Fruit fly (Drosophila melanogaster) whole organism, embryonic: Measurements from ENCODE around the gene CG12728.
A peak's percentile ranks its signal among the peaks of the same experiment; 100 is the strongest.

Experiments
- Bgb ChIP-seq: fragments of 200-800 bp; sonication (Bioruptor generic); IDR thresholded peaks from 2 replicates; pipeline ENCODE4 v1.3.6; 2022; ENCODE audit warnings: missing biosample characterization, missing genetic modification characterization; ENCODE audit not compliant: partially characterized antibody
- CG10321 ChIP-seq: fragments of 200-800 bp; sonication (Bioruptor generic); IDR thresholded peaks from 2 replicates; pipeline ENCODE4 v1.3.6; 2022; ENCODE audit warnings: missing biosample characterization, missing genetic modification characterization
- CG10431 ChIP-seq: fragments of 200-800 bp; sonication (Bioruptor generic); optimal IDR thresholded peaks from 3 replicates; lab custom pipeline; 2018; ENCODE audit warnings: missing biosample characterization, mild to moderate bottlenecking, missing genetic modification characterization
- CG10654 ChIP-seq: fragments of 200-800 bp; sonication (Bioruptor generic); optimal IDR thresholded peaks from 2 replicates; lab custom pipeline; 2016; ENCODE audit warnings: missing biosample characterization, missing genetic modification characterization
- CG11247 ChIP-seq: fragments of 200-800 bp; sonication (Bioruptor generic); IDR thresholded peaks from 2 replicates; pipeline ENCODE4 v1.3.6; 2022; ENCODE audit warnings: missing biosample characterization, missing genetic modification characterization
- CG11560 ChIP-seq: fragments of 200-800 bp; sonication (Bioruptor generic); IDR thresholded peaks from 3 replicates; pipeline ENCODE4 v1.3.6; 2022; ENCODE audit warnings: missing biosample characterization, missing genetic modification characterization
- CG12155 ChIP-seq: fragments of 200-800 bp; sonication (Bioruptor generic); optimal IDR thresholded peaks from 3 replicates; lab custom pipeline; 2016; ENCODE audit warnings: missing biosample characterization, missing genetic modification characterization
- CG12299 ChIP-seq: fragments of 200-800 bp; sonication (Bioruptor generic); optimal IDR thresholded peaks from 2 replicates; lab custom pipeline; 2018; ENCODE audit warnings: missing biosample characterization, mild to moderate bottlenecking, missing genetic modification characterization
- CG12744 ChIP-seq: fragments of 200-800 bp; sonication (Bioruptor generic); optimal IDR thresholded peaks from 2 replicates; lab custom pipeline; 2016; ENCODE audit warnings: missing biosample characterization, missing genetic modification characterization
- CG14667 ChIP-seq: fragments of 200-800 bp; sonication (Bioruptor generic); IDR thresholded peaks from 2 replicates; pipeline ENCODE4 v1.3.6; 2022; ENCODE audit warnings: missing biosample characterization, missing genetic modification characterization
- CG15479 ChIP-seq: fragments of 200-800 bp; sonication (Bioruptor generic); optimal IDR thresholded peaks from 3 replicates; lab custom pipeline; 2019; ENCODE audit warnings: missing biosample characterization, mild to moderate bottlenecking, missing genetic modification characterization, moderate library complexity
- CG18764 ChIP-seq: fragments of 200-800 bp; sonication (Bioruptor generic); optimal IDR thresholded peaks from 3 replicates; lab custom pipeline; 2016; ENCODE audit warnings: missing biosample characterization, missing genetic modification characterization
- CG3281 ChIP-seq: fragments of 200-800 bp; sonication (Bioruptor generic); optimal IDR thresholded peaks from 3 replicates; lab custom pipeline; 2017; ENCODE audit warnings: missing biosample characterization, mild to moderate bottlenecking, missing genetic modification characterization
- CG4328 ChIP-seq: fragments of 200-800 bp; sonication (Bioruptor generic); optimal IDR thresholded peaks from 3 replicates; lab custom pipeline; 2017; ENCODE audit warnings: missing biosample characterization, missing genetic modification reagents, missing genetic modification characterization
- CG7271 ChIP-seq: fragments of 200-800 bp; sonication (Bioruptor generic); optimal IDR thresholded peaks from 2 replicates; lab custom pipeline; 2018; ENCODE audit warnings: missing biosample characterization, mild to moderate bottlenecking, missing genetic modification characterization, moderate library complexity
- CG7556 ChIP-seq: fragments of 200-800 bp; sonication (Bioruptor generic); optimal IDR thresholded peaks from 2 replicates; lab custom pipeline; 2017; ENCODE audit warnings: missing biosample characterization, mild to moderate bottlenecking, missing genetic modification characterization
- CG7987 ChIP-seq: fragments of 200-800 bp; sonication (Bioruptor generic); optimal IDR thresholded peaks from 2 replicates; lab custom pipeline; 2018; ENCODE audit warnings: missing biosample characterization, mild to moderate bottlenecking, missing genetic modification characterization, moderate library complexity
- CTCF ChIP-seq: fragments of 200-800 bp; sonication (Bioruptor generic); optimal IDR thresholded peaks from 2 replicates; lab custom pipeline; 2017; ENCODE audit warnings: missing biosample characterization, mild to moderate bottlenecking, missing genetic modification characterization, moderate library complexity
- Gsc ChIP-seq: fragments of 200-800 bp; sonication (Bioruptor generic); IDR thresholded peaks from 2 replicates; pipeline ENCODE4 v1.3.6; 2022; ENCODE audit warnings: missing biosample characterization, missing genetic modification characterization
- H15 ChIP-seq: fragments of 200-800 bp; sonication (Bioruptor generic); IDR thresholded peaks from 3 replicates; pipeline ENCODE4 v1.3.6; 2022; ENCODE audit warnings: missing biosample characterization, missing genetic modification characterization
- HLHmδ ChIP-seq: fragments of 200-800 bp; sonication (Bioruptor generic); optimal IDR thresholded peaks from 2 replicates; lab custom pipeline; 2018; ENCODE audit warnings: missing biosample characterization, mild to moderate bottlenecking, missing genetic modification characterization, moderate library complexity
- Hmr ChIP-seq: fragments of 200-800 bp; sonication (Bioruptor generic); optimal IDR thresholded peaks from 3 replicates; lab custom pipeline; 2017; ENCODE audit warnings: mild to moderate bottlenecking, missing biosample characterization, missing genetic modification reagents, missing genetic modification characterization
- Hr78 ChIP-seq, 2 experiments: fragments of 200-800 bp in 1 of 2; fragments of >200 bp in 1 of 2; sonication (Bioruptor generic) in 1 of 2; optimal IDR thresholded peaks; 2 replicates each; lab custom pipeline; 2017 to 2019; ENCODE audit warnings: missing biosample characterization in 2 of 2, missing genetic modification characterization in 2 of 2, mild to moderate bottlenecking in 1 of 2, moderate library complexity in 1 of 2
- Hsf ChIP-seq: fragments of 200-800 bp; sonication (Bioruptor generic); optimal IDR thresholded peaks from 3 replicates; lab custom pipeline; 2016; ENCODE audit warnings: missing biosample characterization, missing genetic modification characterization
- Lim3 ChIP-seq: fragments of 200-800 bp; sonication (Bioruptor generic); IDR thresholded peaks from 2 replicates; pipeline ENCODE4 v1.3.6; 2022; ENCODE audit warnings: missing biosample characterization, missing genetic modification characterization
- Mad ChIP-seq: fragments of 200-800 bp; sonication (Bioruptor generic); optimal IDR thresholded peaks from 2 replicates; lab custom pipeline; 2016; ENCODE audit warnings: missing biosample characterization, missing genetic modification characterization
- Oaz ChIP-seq: fragments of 200-800 bp; sonication (Bioruptor generic); IDR thresholded peaks from 2 replicates; pipeline ENCODE4 v1.3.6; 2022; ENCODE audit warnings: missing biosample characterization, missing genetic modification characterization
- Sox102F ChIP-seq: fragments of 200-800 bp; sonication (Bioruptor generic); optimal IDR thresholded peaks from 2 replicates; lab custom pipeline; 2018; ENCODE audit warnings: missing biosample characterization, mild to moderate bottlenecking, missing genetic modification characterization, moderate library complexity
- Tbp ChIP-seq: fragments of >200 bp; optimal IDR thresholded peaks from 2 replicates; lab custom pipeline; 2018; ENCODE audit warnings: missing biosample characterization, missing genetic modification characterization
- Trl ChIP-seq, 3 experiments: fragments of >200 bp in 2 of 3; fragments of 200-800 bp in 1 of 3; sonication (Bioruptor generic) in 1 of 3; optimal IDR thresholded peaks; 2 replicates in 1 of 3; 3 replicates in 2 of 3; lab custom pipeline; 2016 to 2017; ENCODE audit warnings: missing biosample characterization in 1 of 3, missing genetic modification characterization in 1 of 3
- ap ChIP-seq: fragments of 200-800 bp; sonication (Bioruptor generic); IDR thresholded peaks from 2 replicates; pipeline ENCODE4 v1.3.6; 2022; ENCODE audit warnings: missing biosample characterization, missing genetic modification characterization
- bcd ChIP-seq: fragments of 200-800 bp; sonication (Bioruptor generic); optimal IDR thresholded peaks from 2 replicates; lab custom pipeline; 2017; ENCODE audit warnings: missing biosample characterization, mild to moderate bottlenecking, missing genetic modification characterization
- bowl ChIP-seq: fragments of 200-800 bp; sonication (Bioruptor generic); IDR thresholded peaks from 2 replicates; pipeline ENCODE4 v1.3.6; 2022; ENCODE audit warnings: missing biosample characterization, missing genetic modification characterization
- bsh ChIP-seq, 2 experiments: fragments of 200-800 bp; sonication (Bioruptor generic); optimal IDR thresholded peaks; 2 replicates each; lab custom pipeline; 2017 to 2018; ENCODE audit warnings: mild to moderate bottlenecking in 2 of 2, missing biosample characterization in 2 of 2, missing genetic modification characterization in 2 of 2, moderate library complexity in 1 of 2
- cg ChIP-seq: fragments of 200-800 bp; sonication (Bioruptor generic); optimal IDR thresholded peaks from 3 replicates; lab custom pipeline; 2019; ENCODE audit warnings: missing biosample characterization, mild to moderate bottlenecking, missing genetic modification characterization, moderate library complexity
- ftz-f1 ChIP-seq: fragments of 200-800 bp; sonication (Bioruptor generic); optimal IDR thresholded peaks from 2 replicates; lab custom pipeline; 2016; ENCODE audit warnings: missing biosample characterization, missing genetic modification characterization
- gsb-n ChIP-seq: fragments of 200-800 bp; sonication (Bioruptor generic); optimal IDR thresholded peaks from 3 replicates; lab custom pipeline; 2018; ENCODE audit warnings: missing biosample characterization, mild to moderate bottlenecking, missing genetic modification characterization
- ken ChIP-seq: fragments of 200-800 bp; sonication (Bioruptor generic); IDR thresholded peaks from 3 replicates; pipeline ENCODE4 v1.3.6; 2022; ENCODE audit warnings: missing biosample characterization, missing genetic modification characterization
- nerfin-2 ChIP-seq: fragments of 200-800 bp; sonication (Bioruptor generic); IDR thresholded peaks from 2 replicates; pipeline ENCODE4 v1.3.6; 2022; ENCODE audit warnings: missing biosample characterization, missing genetic modification characterization; ENCODE audit not compliant: partially characterized antibody
- odd ChIP-seq: fragments of 200-800 bp; sonication (Bioruptor generic); optimal IDR thresholded peaks from 2 replicates; lab custom pipeline; 2017; ENCODE audit warnings: missing biosample characterization, mild to moderate bottlenecking, missing genetic modification characterization
- pfk ChIP-seq: fragments of 200-800 bp; sonication (Bioruptor generic); optimal IDR thresholded peaks from 2 replicates; lab custom pipeline; 2018; ENCODE audit warnings: missing biosample characterization, mild to moderate bottlenecking, missing genetic modification characterization, moderate library complexity
- repo ChIP-seq: fragments of 200-800 bp; sonication (Bioruptor generic); optimal IDR thresholded peaks from 2 replicates; lab custom pipeline; 2016; ENCODE audit warnings: missing biosample characterization, missing genetic modification characterization
- run ChIP-seq: fragments of 200-800 bp; sonication (Bioruptor generic); optimal IDR thresholded peaks from 3 replicates; lab custom pipeline; 2018; ENCODE audit warnings: missing biosample characterization, mild to moderate bottlenecking, missing genetic modification characterization
- schlank ChIP-seq: fragments of 200-800 bp; sonication (Bioruptor generic); optimal IDR thresholded peaks from 2 replicates; lab custom pipeline; 2018; ENCODE audit warnings: missing biosample characterization, mild to moderate bottlenecking, missing genetic modification characterization
- sens-2 ChIP-seq: fragments of 200-800 bp; sonication (Bioruptor generic); IDR thresholded peaks from 2 replicates; pipeline ENCODE4 v1.3.6; 2022; ENCODE audit warnings: missing biosample characterization, missing genetic modification characterization
- stwl ChIP-seq: fragments of 200-800 bp; sonication (Bioruptor generic); optimal IDR thresholded peaks from 3 replicates; lab custom pipeline; 2018; ENCODE audit warnings: missing biosample characterization, mild to moderate bottlenecking, missing genetic modification characterization, moderate library complexity
- toy ChIP-seq: fragments of 200-800 bp; sonication (Bioruptor generic); IDR thresholded peaks from 2 replicates; pipeline ENCODE4 v1.3.6; 2022; ENCODE audit warnings: missing biosample characterization, missing genetic modification characterization
- tx ChIP-seq: fragments of 200-800 bp; sonication (Bioruptor generic); optimal IDR thresholded peaks from 2 replicates; lab custom pipeline; 2016; ENCODE audit warnings: missing biosample characterization, missing genetic modification characterization
- yki ChIP-seq: fragments of >200 bp; optimal IDR thresholded peaks from 3 replicates; lab custom pipeline; 2018
- z ChIP-seq: fragments of 200-800 bp; sonication (Bioruptor generic); IDR thresholded peaks from 3 replicates; pipeline ENCODE4 v1.3.6; 2022; ENCODE audit warnings: missing biosample characterization, missing genetic modification characterization
- zfh2 ChIP-seq: fragments of 200-800 bp; sonication (Bioruptor generic); optimal IDR thresholded peaks from 2 replicates; lab custom pipeline; 2016; ENCODE audit warnings: missing biosample characterization, missing genetic modification characterization

CG12728 gene

dm6 chrX:5980883-5981282, 38.5 kb downstream of the CG12728 start (continued):
- TF ChIP-seq repo (GFP tag; lab: Kevin White, UChicago): no peak
- TF ChIP-seq yki (lab: Kevin White, UChicago): no peak
- TF ChIP-seq CG10321 (GFP tag; lab: Robert Waterston, UW): no peak
- TF ChIP-seq CG12744 (GFP tag; lab: Kevin White, UChicago): peak; percentile 14
- peak; percentile 42 for TF ChIP-seq run (tag; lab: Kevin White, UChicago)
- peak; percentile 53 for TF ChIP-seq gsb-n (tag; lab: Kevin White, UChicago)
- TF ChIP-seq CG4328: no peak
- peak; percentile 75 for TF ChIP-seq CG11247 (GFP tag; lab: Robert Waterston, UW)
- TF ChIP-seq Gsc (GFP tag; lab: Robert Waterston, UW): peak; percentile 17; the same call in 1 of the 2 replicates
- TF ChIP-seq CG18764: peak; percentile 43
- peak; percentile 45 for TF ChIP-seq Mad
- TF ChIP-seq CG10431 (GFP tag; lab: Kevin White, UChicago): no peak
- no peak for TF ChIP-seq Hr78 (GFP tag; optimal IDR thresholded peaks at IDR 0.05; lab: Kevin White, UChicago)
- no peak for TF ChIP-seq Tbp
- peak; percentile 79 for TF ChIP-seq Sox102F (GFP tag; lab: Kevin White, UChicago)
- no peak for TF ChIP-seq HLHmδ
- TF ChIP-seq ap (GFP tag; lab: Robert Waterston, UW): peak; percentile 52
- TF ChIP-seq tx (GFP tag; lab: Kevin White, UChicago): peak; percentile 14
- peak; percentile 46; the same call in 1 of the 2 replicates for TF ChIP-seq Oaz (GFP tag; lab: Robert Waterston, UW)
- TF ChIP-seq CG12155 (GFP tag; lab: Kevin White, UChicago): peak; percentile 68
- peak; percentile 77 for TF ChIP-seq CG7556 (GFP tag; lab: Kevin White, UChicago)
- TF ChIP-seq CG12299 (tag; lab: Kevin White, UChicago): peak; percentile 50
- TF ChIP-seq nerfin-2 (GFP tag; lab: Robert Waterston, UW): no peak
- peak; percentile 55; the same call in 2 of the 3 replicates for TF ChIP-seq CG11560 (tag; lab: Robert Waterston, UW)
- no peak for TF ChIP-seq cg (GFP tag; lab: Kevin White, UChicago)
- TF ChIP-seq stwl (tag; lab: Kevin White, UChicago): no peak
- peak; percentile 82 for TF ChIP-seq Hmr
- TF ChIP-seq toy (GFP tag; lab: Robert Waterston, UW): peak; percentile 48; the same call in 1 of the 2 replicates
- 0 out of 2 replicates have a peak, but pooled peaks have one; percentile 51 for TF ChIP-seq sens-2 (GFP tag; lab: Robert Waterston, UW)
- TF ChIP-seq bcd: peak; percentile 73
- peak; percentile 22 to 66 for TF ChIP-seq bsh (GFP tag; optimal IDR thresholded peaks at IDR 0.05; lab: Kevin White, UChicago)
- TF ChIP-seq H15: peak; percentile 64; the same call in 2 of the 3 replicates
- no peak for TF ChIP-seq Trl (optimal IDR thresholded peaks at IDR 0.05; lab: Kevin White, UChicago)
- peak; percentile 59 for TF ChIP-seq Trl (GFP tag; optimal IDR thresholded peaks at IDR 0.05; lab: Kevin White, UChicago)
- peak; percentile 74; the same call in 2 of the 3 replicates for TF ChIP-seq ken
- TF ChIP-seq Bgb: no peak
- TF ChIP-seq CG14667 (GFP tag; lab: Robert Waterston, UW): peak; percentile 69; the same call in 1 of the 2 replicates
- TF ChIP-seq pfk (GFP tag; lab: Kevin White, UChicago): no peak
- 0 out of 2 replicates have a peak, but pooled peaks have one; percentile 27 for TF ChIP-seq Lim3 (GFP tag; lab: Robert Waterston, UW)
- peak; percentile 71 for TF ChIP-seq schlank (tag; lab: Kevin White, UChicago)
- peak; percentile 73 for TF ChIP-seq Hsf
- peak; percentile 47 for TF ChIP-seq CG7987 (GFP tag; lab: Kevin White, UChicago)
- peak; percentile 56 for TF ChIP-seq CG10654 (GFP tag; lab: Kevin White, UChicago)
- peak; percentile 55; the same call in 1 of the 2 replicates for TF ChIP-seq bowl (GFP tag; lab: Robert Waterston, UW)
- TF ChIP-seq CG3281 (GFP tag; lab: Kevin White, UChicago): peak; percentile 79
- TF ChIP-seq CG15479: no peak
- peak; percentile 5 for TF ChIP-seq CTCF (GFP tag; lab: Kevin White, UChicago)
- TF ChIP-seq CG7271 (tag; lab: Kevin White, UChicago): no peak
- no peak for TF ChIP-seq ftz-f1 (GFP tag; lab: Kevin White, UChicago)
- peak; percentile 55 for TF ChIP-seq zfh2 (GFP tag; lab: Kevin White, UChicago)
- TF ChIP-seq z: no peak
- TF ChIP-seq odd (GFP tag; lab: Kevin White, UChicago): peak; percentile 47
